Fruit fly (Drosophila melanogaster): ENCODE measurements around the gene Pfdn1.
A peak's percentile ranks its signal among the peaks of the same experiment; 100 is the strongest.

Pfdn1 gene

DNA sequence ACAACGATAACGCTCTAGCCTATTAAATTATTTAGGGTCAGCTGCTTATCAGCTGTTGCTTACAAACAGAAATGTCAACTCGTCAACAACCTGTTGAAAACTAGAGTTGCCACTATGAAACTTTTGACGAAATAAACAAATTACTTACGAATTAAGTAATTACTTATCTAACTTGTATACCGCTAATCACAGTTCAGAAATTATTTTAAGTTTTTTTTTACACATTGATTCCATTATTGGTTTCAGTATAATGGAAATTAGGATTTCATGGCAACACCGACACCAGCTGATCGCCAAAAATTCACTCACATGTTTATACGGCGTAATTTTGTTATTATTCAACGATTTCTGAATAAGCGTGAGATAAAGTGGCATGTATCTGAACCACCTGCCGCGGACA, 31.0 kb upstream of the Pfdn1 start, which contains the start of the genes CG9117 and CG31643 (continued):
- TF ChIP-seq CG17359 (tag; optimal IDR thresholded peaks at IDR 0.05) (peak; percentile 61), CG7745 (tag; optimal IDR thresholded peaks at IDR 0.05) (no peak), tll (GFP tag; optimal IDR thresholded peaks at IDR 0.05) (peak in 1 of 2 experiments; percentile 76), twi (tag; optimal IDR thresholded peaks at IDR 0.05) (peak; percentile 11), psq (GFP tag; optimal IDR thresholded peaks at IDR 0.05) (no peak), CG6689 (GFP tag; IDR thresholded peaks at IDR 0.05) (no peak), Spps (tag; optimal IDR thresholded peaks at IDR 0.05) (no peak), CG34376 (GFP tag; optimal IDR thresholded peaks at IDR 0.05) (peak; percentile 59), TFAM (GFP tag; optimal IDR thresholded peaks at IDR 0.05) (no peak), oc (tag; optimal IDR thresholded peaks at IDR 0.05) (peak; percentile 41), CG31388 (GFP tag; optimal IDR thresholded peaks at IDR 0.05) (no peak), gfzf (GFP tag; optimal IDR thresholded peaks at IDR 0.05) (peak; percentile 16), slp2 (GFP tag; optimal IDR thresholded peaks at IDR 0.05) (peak; percentile 45), CG12071 (GFP tag; optimal IDR thresholded peaks at IDR 0.05) (no peak), CG10267 (tag; optimal IDR thresholded peaks at IDR 0.05) (peak; percentile 57), ttk (GFP tag; IDR thresholded peaks at IDR 0.05) (no peak), disco-r (GFP tag; optimal IDR thresholded peaks at IDR 0.05) (no peak), CG4328 (GFP tag; optimal IDR thresholded peaks at IDR 0.05) (no peak), D19A (tag; optimal IDR thresholded peaks at IDR 0.05) (no peak), CG34224 (GFP tag; IDR thresholded peaks at IDR 0.05; ENCODE audit: partially characterized antibody) (peak; percentile 60; the same call in 2 of the 3 replicates), Pdp1 (GFP tag; optimal IDR thresholded peaks at IDR 0.05) (peak; percentile 71 to 83), hbn (GFP tag; IDR thresholded peaks at IDR 0.05; ENCODE audit: partially characterized antibody) (peak; percentile 34; the same call in 1 of the 2 replicates), pho (GFP tag; optimal IDR thresholded peaks at IDR 0.05) (peak; percentile 47), chm (GFP tag; IDR thresholded peaks at IDR 0.05) (no peak), CG10959 (GFP tag; IDR thresholded peaks at IDR 0.05) (no peak), pnt (GFP tag; optimal IDR thresholded peaks at IDR 0.05) (peak; percentile 39), CG7963 (GFP tag; IDR thresholded peaks at IDR 0.05; ENCODE audit: partially characterized antibody) (no peak), bsh (GFP tag; optimal IDR thresholded peaks at IDR 0.05) (peak in 1 of 2 experiments; percentile 53), CG12299 (tag; optimal IDR thresholded peaks at IDR 0.05) (peak; percentile 31), CG10274 (GFP tag; optimal IDR thresholded peaks at IDR 0.05) (no peak), HLHmδ (GFP tag; optimal IDR thresholded peaks at IDR 0.05) (no peak), NfI (GFP tag; optimal IDR thresholded peaks at IDR 0.05) (peak; percentile 63), bigmax (GFP tag; optimal IDR thresholded peaks at IDR 0.05) (no peak), gsb (GFP tag; IDR thresholded peaks at IDR 0.05) (no peak), CG10979 (tag; optimal IDR thresholded peaks at IDR 0.05) (peak; percentile 25), slou (GFP tag; optimal IDR thresholded peaks at IDR 0.05) (no peak), CG17912 (GFP tag; optimal IDR thresholded peaks at IDR 0.05) (peak; percentile 12), CG18011 (GFP tag; optimal IDR thresholded peaks at IDR 0.05) (no peak), Hmr (GFP tag; optimal IDR thresholded peaks at IDR 0.05) (no peak), nerfin-1 (tag; optimal IDR thresholded peaks at IDR 0.05) (peak; percentile 61), HLH4C (GFP tag; IDR thresholded peaks at IDR 0.05; ENCODE audit: partially characterized antibody) (no peak), sim (GFP tag; IDR thresholded peaks at IDR 0.05) (no peak), trh (GFP tag; optimal IDR thresholded peaks at IDR 0.05) (peak; percentile 17), cas (GFP tag; IDR thresholded peaks at IDR 0.05) (no peak), ranshi (GFP tag; IDR thresholded peaks at IDR 0.05) (no peak), Blimp-1 (GFP tag; optimal IDR thresholded peaks at IDR 0.05) (no peak), kah (GFP tag; optimal IDR thresholded peaks at IDR 0.05) (peak; percentile 100), lab (GFP tag; optimal IDR thresholded peaks at IDR 0.05) (no peak), sima (GFP tag; optimal IDR thresholded peaks at IDR 0.05) (no peak)

Measured in whole organism, embryonic.